Fruit fly (Drosophila melanogaster) whole organism, embryonic: ENCODE measurements around the gene Rab8.
A peak's percentile ranks its signal among the peaks of the same experiment; 100 is the strongest.

Experiments used
- Atf-2 ChIP-seq: fragments of 200-800 bp; sonication (Bioruptor generic); optimal IDR thresholded peaks from 2 replicates; lab custom pipeline; 2016; ENCODE audit warnings: missing biosample characterization, missing genetic modification characterization
- BEAF-32 ChIP-seq: fragments of 200-800 bp; sonication (Bioruptor generic); optimal IDR thresholded peaks from 3 replicates; lab custom pipeline; 2017; ENCODE audit warnings: missing biosample characterization, missing genetic modification characterization, mild to moderate bottlenecking, moderate library complexity, missing genetic modification reagents
- Bgb ChIP-seq: fragments of 200-800 bp; sonication (Bioruptor generic); IDR thresholded peaks from 2 replicates; pipeline ENCODE4 v1.3.6; 2022; ENCODE audit warnings: missing biosample characterization, missing genetic modification characterization; ENCODE audit not compliant: partially characterized antibody
- CG11456 ChIP-seq: fragments of 200-800 bp; sonication (Bioruptor generic); IDR thresholded peaks from 3 replicates; pipeline ENCODE4 v1.3.6; 2022; ENCODE audit warnings: missing biosample characterization, missing genetic modification characterization
- CG12942 ChIP-seq: fragments of 200-800 bp; sonication (Bioruptor generic); optimal IDR thresholded peaks from 3 replicates; lab custom pipeline; 2016; ENCODE audit warnings: missing biosample characterization, missing genetic modification characterization
- CG13287 ChIP-seq: fragments of 200-800 bp; sonication (Bioruptor generic); IDR thresholded peaks from 2 replicates; pipeline ENCODE4 v1.3.6; 2022; ENCODE audit warnings: missing biosample characterization, missing genetic modification characterization; ENCODE audit not compliant: partially characterized antibody
- CG13296 ChIP-seq: fragments of 200-800 bp; sonication (Bioruptor generic); optimal IDR thresholded peaks from 3 replicates; lab custom pipeline; 2018; ENCODE audit warnings: missing biosample characterization, mild to moderate bottlenecking, missing genetic modification characterization
- CG14860 ChIP-seq: fragments of 200-800 bp; sonication (Bioruptor generic); IDR thresholded peaks from 3 replicates; pipeline ENCODE4 v1.3.6; 2022; ENCODE audit warnings: missing biosample characterization, missing genetic modification characterization; ENCODE audit not compliant: partially characterized antibody
- CG16779 ChIP-seq: fragments of 200-800 bp; sonication (Bioruptor generic); IDR thresholded peaks from 2 replicates; pipeline ENCODE4 v1.3.6; 2022; ENCODE audit warnings: missing biosample characterization, missing genetic modification characterization
- CG16813 ChIP-seq: fragments of 200-800 bp; sonication (Bioruptor generic); IDR thresholded peaks from 3 replicates; pipeline ENCODE4 v1.3.6; 2022; ENCODE audit warnings: missing biosample characterization, missing genetic modification characterization; ENCODE audit not compliant: partially characterized antibody
- CG2116 ChIP-seq: fragments of 200-800 bp; sonication (Bioruptor generic); optimal IDR thresholded peaks from 3 replicates; lab custom pipeline; 2018; ENCODE audit warnings: missing biosample characterization, mild to moderate bottlenecking, missing genetic modification characterization
- CG2712 ChIP-seq: fragments of 200-800 bp; optimal IDR thresholded peaks from 3 replicates; lab custom pipeline; 2019; ENCODE audit warnings: missing biosample characterization, mild to moderate bottlenecking, missing genetic modification characterization, moderate library complexity
- CG42726 ChIP-seq: fragments of 200-800 bp; sonication (Bioruptor generic); IDR thresholded peaks from 2 replicates; pipeline ENCODE4 v1.3.6; 2022; ENCODE audit warnings: missing biosample characterization, missing genetic modification characterization; ENCODE audit not compliant: partially characterized antibody
- CG4617 ChIP-seq: fragments of 200-800 bp; sonication (Bioruptor generic); optimal IDR thresholded peaks from 3 replicates; lab custom pipeline; 2016; ENCODE audit warnings: missing biosample characterization, missing genetic modification characterization, borderline replicate concordance
- CG6791 ChIP-seq: fragments of 200-800 bp; sonication (Bioruptor generic); IDR thresholded peaks from 3 replicates; pipeline ENCODE4 v1.3.6; 2022; ENCODE audit warnings: missing biosample characterization, missing genetic modification characterization; ENCODE audit not compliant: partially characterized antibody
- Dll ChIP-seq: fragments of 200-800 bp; sonication (Bioruptor generic); IDR thresholded peaks from 4 replicates; pipeline ENCODE4 v1.3.6; 2022; ENCODE audit warnings: missing biosample characterization, missing genetic modification characterization; ENCODE audit not compliant: partially characterized antibody
- Doc3 ChIP-seq: fragments of 200-800 bp; sonication (Bioruptor generic); IDR thresholded peaks from 3 replicates; pipeline ENCODE4 v1.3.6; 2022; ENCODE audit warnings: missing biosample characterization, missing genetic modification characterization; ENCODE audit not compliant: partially characterized antibody
- Dp ChIP-seq: fragments of 200-800 bp; sonication (Bioruptor generic); optimal IDR thresholded peaks from 2 replicates; lab custom pipeline; 2018; ENCODE audit warnings: missing biosample characterization, mild to moderate bottlenecking, missing genetic modification characterization, moderate library complexity
- GATAe ChIP-seq: fragments of 200-800 bp; sonication (Bioruptor generic); conservative IDR thresholded peaks from 2 replicates; pipeline ENCODE4 v1.3.6; 2022; ENCODE audit warnings: missing biosample characterization, missing genetic modification characterization
- H15 ChIP-seq: fragments of 200-800 bp; sonication (Bioruptor generic); IDR thresholded peaks from 3 replicates; pipeline ENCODE4 v1.3.6; 2022; ENCODE audit warnings: missing biosample characterization, missing genetic modification characterization
- HLH4C ChIP-seq: fragments of 200-800 bp; sonication (Bioruptor generic); IDR thresholded peaks from 3 replicates; pipeline ENCODE4 v1.3.6; 2022; ENCODE audit warnings: missing biosample characterization, missing genetic modification characterization; ENCODE audit not compliant: partially characterized antibody
- Hr3 ChIP-seq: fragments of 200-800 bp; sonication (Bioruptor generic); optimal IDR thresholded peaks from 3 replicates; lab custom pipeline; 2016; ENCODE audit warnings: missing biosample characterization, missing genetic modification characterization
- Hr78 ChIP-seq, 2 experiments: fragments of 200-800 bp in 1 of 2; fragments of >200 bp in 1 of 2; sonication (Bioruptor generic) in 1 of 2; optimal IDR thresholded peaks; 2 replicates each; lab custom pipeline; 2017 to 2019; ENCODE audit warnings: missing biosample characterization in 2 of 2, missing genetic modification characterization in 2 of 2, mild to moderate bottlenecking in 1 of 2, moderate library complexity in 1 of 2
- Lhr ChIP-seq: fragments of 200-800 bp; sonication (Bioruptor generic); optimal IDR thresholded peaks from 3 replicates; lab custom pipeline; 2017; ENCODE audit warnings: mild to moderate bottlenecking, missing biosample characterization, missing genetic modification reagents, missing genetic modification characterization
- MBD-R2 ChIP-seq: fragments of 200-800 bp; sonication (Bioruptor generic); IDR thresholded peaks from 2 replicates; pipeline ENCODE4 v1.3.6; 2022; ENCODE audit warnings: missing biosample characterization, missing genetic modification characterization
- MESR4 ChIP-seq: fragments of 200-800 bp; sonication (Bioruptor generic); optimal IDR thresholded peaks from 2 replicates; lab custom pipeline; 2018; ENCODE audit warnings: missing biosample characterization, mild to moderate bottlenecking, missing genetic modification characterization, moderate library complexity
- Med ChIP-seq: fragments of 200-800 bp; sonication (Bioruptor generic); peaks from one replicate; lab custom pipeline; 2016; ENCODE audit warnings: missing biosample characterization, missing genetic modification characterization, mild to moderate bottlenecking, inconsistent platforms, moderate library complexity
- NC2α ChIP-seq: fragments of 200-800 bp; sonication (Bioruptor generic); optimal IDR thresholded peaks from 2 replicates; lab custom pipeline; 2016; ENCODE audit warnings: missing biosample characterization, missing genetic modification characterization
- Neu2 ChIP-seq: fragments of 200-800 bp; sonication (Bioruptor generic); optimal IDR thresholded peaks from 3 replicates; lab custom pipeline; 2016; ENCODE audit warnings: missing biosample characterization, missing genetic modification characterization, borderline replicate concordance
- Side ChIP-seq: fragments of 200-800 bp; sonication (Bioruptor generic); optimal IDR thresholded peaks from 2 replicates; lab custom pipeline; 2016; ENCODE audit warnings: missing biosample characterization, missing genetic modification characterization
- YL-1 ChIP-seq: fragments of 200-800 bp; sonication (Bioruptor generic); optimal IDR thresholded peaks from 3 replicates; lab custom pipeline; 2017; ENCODE audit warnings: missing biosample characterization, mild to moderate bottlenecking, missing genetic modification characterization
- amos ChIP-seq: fragments of 200-800 bp; sonication (Bioruptor generic); IDR thresholded peaks from 2 replicates; pipeline ENCODE4 v1.3.6; 2022; ENCODE audit warnings: missing biosample characterization, missing genetic modification characterization; ENCODE audit not compliant: partially characterized antibody
- ato ChIP-seq: fragments of 200-800 bp; sonication (Bioruptor generic); IDR thresholded peaks from 2 replicates; pipeline ENCODE4 v1.3.6; 2022; ENCODE audit warnings: missing biosample characterization, missing genetic modification characterization; ENCODE audit not compliant: partially characterized antibody
- dmrt11E ChIP-seq: fragments of 200-800 bp; sonication (Bioruptor generic); optimal IDR thresholded peaks from 3 replicates; lab custom pipeline; 2018; ENCODE audit warnings: missing biosample characterization, mild to moderate bottlenecking, missing genetic modification characterization, moderate library complexity
- esg ChIP-seq: fragments of 200-800 bp; sonication (Bioruptor generic); conservative IDR thresholded peaks from 2 replicates; pipeline ENCODE4 v1.3.6; 2022; ENCODE audit warnings: missing biosample characterization, missing genetic modification characterization
- gfzf ChIP-seq: fragments of 200-800 bp; sonication (Bioruptor generic); optimal IDR thresholded peaks from 2 replicates; lab custom pipeline; 2016; ENCODE audit warnings: missing biosample characterization, mild to moderate bottlenecking, missing genetic modification characterization, moderate library complexity
- grn ChIP-seq: fragments of 200-800 bp; sonication (Bioruptor generic); optimal IDR thresholded peaks from 3 replicates; lab custom pipeline; 2017; ENCODE audit warnings: missing biosample characterization, missing genetic modification characterization
- inv ChIP-seq: fragments of 200-800 bp; sonication (Bioruptor generic); IDR thresholded peaks from 2 replicates; pipeline ENCODE4 v1.3.6; 2022; ENCODE audit warnings: missing biosample characterization, missing genetic modification characterization; ENCODE audit not compliant: partially characterized antibody
- nau ChIP-seq: fragments of 200-800 bp; sonication (Bioruptor generic); optimal IDR thresholded peaks from 3 replicates; lab custom pipeline; 2017; ENCODE audit warnings: missing biosample characterization, mild to moderate bottlenecking, missing genetic modification characterization, missing genetic modification reagents
- prd ChIP-seq, 3 experiments: fragments of >200 bp in 2 of 3; fragments of 200-800 bp in 1 of 3; sonication (Bioruptor generic) in 1 of 3; optimal IDR thresholded peaks in 2 of 3; IDR thresholded peaks in 1 of 3; 2 replicates in 2 of 3; 3 replicates in 1 of 3; pipeline versions ENCODE4 v1.3.6 to Lab custom; 2017 to 2022; ENCODE audit warnings: missing biosample characterization in 1 of 3, missing genetic modification characterization in 1 of 3
- pzg ChIP-seq: fragments of 200-800 bp; sonication (Bioruptor generic); optimal IDR thresholded peaks from 3 replicates; lab custom pipeline; 2018; ENCODE audit warnings: missing biosample characterization, mild to moderate bottlenecking, missing genetic modification characterization, moderate library complexity
- rib ChIP-seq: fragments of 200-800 bp; sonication (Bioruptor generic); IDR thresholded peaks from 2 replicates; pipeline ENCODE4 v1.3.6; 2022; ENCODE audit warnings: missing biosample characterization, missing genetic modification characterization
- slbo ChIP-seq: fragments of 200-800 bp; sonication (Bioruptor generic); IDR thresholded peaks from 2 replicates; pipeline ENCODE4 v1.3.6; 2022; ENCODE audit warnings: missing biosample characterization, missing genetic modification characterization
- sna ChIP-seq: fragments of 200-800 bp; sonication (Bioruptor generic); IDR thresholded peaks from 2 replicates; pipeline ENCODE4 v1.3.6; 2022; ENCODE audit warnings: missing biosample characterization, missing genetic modification characterization; ENCODE audit not compliant: partially characterized antibody
- tna ChIP-seq: fragments of 200-800 bp; sonication (Bioruptor generic); IDR thresholded peaks from 2 replicates; pipeline ENCODE4 v1.3.6; 2022; ENCODE audit warnings: missing biosample characterization, missing genetic modification characterization; ENCODE audit not compliant: partially characterized antibody
- tup ChIP-seq: fragments of 200-800 bp; sonication (Bioruptor generic); optimal IDR thresholded peaks from 2 replicates; lab custom pipeline; 2016; ENCODE audit warnings: missing biosample characterization, mild to moderate bottlenecking, missing genetic modification characterization, moderate library complexity
- vnd ChIP-seq: fragments of 200-800 bp; sonication (Bioruptor generic); IDR thresholded peaks from 3 replicates; pipeline ENCODE4 v1.3.6; 2022; ENCODE audit warnings: missing biosample characterization, missing genetic modification characterization; ENCODE audit not compliant: partially characterized antibody

The Rab8 gene

dm6 chr3L:19836375-19836937 is 34.4 kb downstream of the Rab8 start, which contains the start of gene kto (continued):
- peak; percentile 87 for TF ChIP-seq tna
- peak; percentile 69 for TF ChIP-seq inv
- no peak for TF ChIP-seq Hr78 (GFP tag; optimal IDR thresholded peaks at IDR 0.05; lab: Kevin White, UChicago)
- peak; percentile 84 for TF ChIP-seq BEAF-32
- TF ChIP-seq CG6791 (GFP tag; lab: Robert Waterston, UW), result peak; percentile 91
- no peak for TF ChIP-seq nau (GFP tag; lab: Kevin White, UChicago)
- TF ChIP-seq Side (GFP tag; lab: Kevin White, UChicago), result no peak
- no peak for TF ChIP-seq tup (GFP tag; lab: Kevin White, UChicago)
- no peak for TF ChIP-seq grn (GFP tag; lab: Kevin White, UChicago)
- TF ChIP-seq gfzf (GFP tag; lab: Kevin White, UChicago), result no peak
- no peak for TF ChIP-seq Atf-2
- peak; percentile 81 for TF ChIP-seq CG16813
- TF ChIP-seq dmrt11E, result no peak
- TF ChIP-seq esg, result no peak
- TF ChIP-seq CG2712, result no peak
- TF ChIP-seq Neu2 (GFP tag; lab: Kevin White, UChicago), result peak; percentile 67
- peak; percentile 81 for TF ChIP-seq Doc3
- TF ChIP-seq slbo, result no peak
- no peak for TF ChIP-seq Hr3 (GFP tag; lab: Kevin White, UChicago)
- peak; percentile 87 for TF ChIP-seq amos
- no peak for TF ChIP-seq CG12942 (GFP tag; lab: Kevin White, UChicago)
- no peak for TF ChIP-seq prd (optimal IDR thresholded peaks at IDR 0.05; lab: Kevin White, UChicago)
- TF ChIP-seq prd (GFP tag; IDR thresholded peaks at IDR 0.05; lab: Robert Waterston, UW), result no peak
- TF ChIP-seq H15 (GFP tag; lab: Robert Waterston, UW), result no peak
- TF ChIP-seq ato, result peak; percentile 86
- TF ChIP-seq GATAe, result no peak
- peak; percentile 78 for TF ChIP-seq vnd (GFP tag; lab: Robert Waterston, UW)
- TF ChIP-seq rib (GFP tag; lab: Robert Waterston, UW), result no peak
- peak; percentile 96 for TF ChIP-seq Dp (GFP tag; lab: Kevin White, UChicago)
- peak; percentile 28; the same call in 1 of the 2 replicates for TF ChIP-seq CG42726
- peak; percentile 91 for TF ChIP-seq Dll (GFP tag; lab: Robert Waterston, UW)
- TF ChIP-seq CG11456, result no peak
- TF ChIP-seq sna, result peak; percentile 83
- peak; percentile 88 for TF ChIP-seq Bgb (GFP tag; lab: Robert Waterston, UW)
- peak; percentile 56 for TF ChIP-seq CG4617
- peak; percentile 71 for TF ChIP-seq Med
- no peak for TF ChIP-seq Lhr (GFP tag; lab: Kevin White, UChicago)
- TF ChIP-seq CG16779 (GFP tag; lab: Robert Waterston, UW), result no peak
- TF ChIP-seq CG13287 (GFP tag; lab: Robert Waterston, UW), result peak; percentile 97
- no peak for TF ChIP-seq NC2α (GFP tag; lab: Kevin White, UChicago)
- TF ChIP-seq pzg (GFP tag; lab: Kevin White, UChicago), result peak; percentile 68
- TF ChIP-seq CG14860 (GFP tag; lab: Robert Waterston, UW), result peak; percentile 79
- TF ChIP-seq CG13296 (GFP tag; lab: Kevin White, UChicago), result no peak
- TF ChIP-seq MBD-R2 (GFP tag; lab: Robert Waterston, UW), result peak; percentile 69
- TF ChIP-seq CG2116 (GFP tag; lab: Kevin White, UChicago), result peak; percentile 52
- peak; percentile 81 for TF ChIP-seq MESR4
- TF ChIP-seq HLH4C, result peak; percentile 90
- peak; percentile 41 for TF ChIP-seq YL-1 (GFP tag; lab: Kevin White, UChicago)
